Fruit fly (Drosophila melanogaster): ENCODE results near the gene CG31446.

CG31446 gene

dm6 chr3R:15664321-15665172 is 28.3 kb upstream of the CG31446 start (continued):
- peak; percentile 26 for TF ChIP-seq CG7556 (GFP tag; optimal IDR thresholded peaks at IDR 0.05)
- TF ChIP-seq CG7987 (GFP tag; optimal IDR thresholded peaks at IDR 0.05): no peak
- TF ChIP-seq CG10979 (tag; optimal IDR thresholded peaks at IDR 0.05): peak; percentile 50
- TF ChIP-seq CG7839 (tag; optimal IDR thresholded peaks at IDR 0.05): peak; percentile 44
- peak; percentile 56 for TF ChIP-seq dmrt11E (tag; optimal IDR thresholded peaks at IDR 0.05)
- TF ChIP-seq so (GFP tag; IDR thresholded peaks at IDR 0.05): no peak
- peak; percentile 35 for TF ChIP-seq CG15601 (tag; optimal IDR thresholded peaks at IDR 0.05)
- TF ChIP-seq ewg (GFP tag; optimal IDR thresholded peaks at IDR 0.05): no peak
- TF ChIP-seq PHDP (tag; optimal IDR thresholded peaks at IDR 0.05): peak; percentile 21
- no peak for TF ChIP-seq sc (optimal IDR thresholded peaks at IDR 0.05)
- no peak for TF ChIP-seq sc (GFP tag; optimal IDR thresholded peaks at IDR 0.05)
- TF ChIP-seq CG17829 (tag; optimal IDR thresholded peaks at IDR 0.05): peak; percentile 63
- peak; percentile 23 for TF ChIP-seq CG10267 (tag; optimal IDR thresholded peaks at IDR 0.05)
- TF ChIP-seq D19A (tag; optimal IDR thresholded peaks at IDR 0.05): peak; percentile 32
- TF ChIP-seq Jarid2 (GFP tag; optimal IDR thresholded peaks at IDR 0.05): peak; percentile 10
- peak; percentile 36 for TF ChIP-seq unpg (GFP tag; optimal IDR thresholded peaks at IDR 0.05)
- TF ChIP-seq ATbp (GFP tag; optimal IDR thresholded peaks at IDR 0.05): peak; percentile 12
- TF ChIP-seq CG2199 (GFP tag; IDR thresholded peaks at IDR 0.05): peak; percentile 51; the same call in 2 of the 3 replicates
- TF ChIP-seq gem (tag; optimal IDR thresholded peaks at IDR 0.05): peak; percentile 63
- TF ChIP-seq fd64A (GFP tag; optimal IDR thresholded peaks at IDR 0.05): peak; percentile 86
- TF ChIP-seq Bteb2 (GFP tag; optimal IDR thresholded peaks at IDR 0.05): no peak
- TF ChIP-seq CG11504 (tag; optimal IDR thresholded peaks at IDR 0.05): peak; percentile 100
- no peak for TF ChIP-seq CG18476 (GFP tag; optimal IDR thresholded peaks at IDR 0.05)
- no peak for TF ChIP-seq Dbx (GFP tag; IDR thresholded peaks at IDR 0.05)
- peak; percentile 16 for TF ChIP-seq gsb-n (tag; optimal IDR thresholded peaks at IDR 0.05)
- TF ChIP-seq CG17361 (GFP tag; IDR thresholded peaks at IDR 0.05): peak; percentile 56; the same call in 2 of the 3 replicates
- TF ChIP-seq Hr51 (GFP tag; optimal IDR thresholded peaks at IDR 0.05): peak in 1 of 2 experiments; percentile 7
- TF ChIP-seq Sox100B (GFP tag; optimal IDR thresholded peaks at IDR 0.05): peak; percentile 15
- TF ChIP-seq CG31441 (GFP tag; IDR thresholded peaks at IDR 0.05): peak; percentile 44; the same call in 1 of the 2 replicates
- TF ChIP-seq CG32532 (GFP tag; IDR thresholded peaks at IDR 0.05): no peak
- peak; percentile 16 for TF ChIP-seq CG2678 (tag; optimal IDR thresholded peaks at IDR 0.05)
- peak; percentile 2 for TF ChIP-seq nmo (GFP tag; optimal IDR thresholded peaks at IDR 0.05)
- TF ChIP-seq dmrt99B (tag; optimal IDR thresholded peaks at IDR 0.05): peak; percentile 42
- TF ChIP-seq sd (tag; optimal IDR thresholded peaks at IDR 0.05): peak; percentile 73
- peak in 1 of 3 experiments; percentile 37 for TF ChIP-seq lola (GFP tag; optimal IDR thresholded peaks at IDR 0.05)
- TF ChIP-seq Deaf1 (tag; optimal IDR thresholded peaks at IDR 0.05): peak; percentile 79
- TF ChIP-seq CG14710 (tag; optimal IDR thresholded peaks at IDR 0.05): peak; percentile 39
- TF ChIP-seq Xrp1 (GFP tag; IDR thresholded peaks at IDR 0.05): peak; percentile 15; the same call in 1 of the 2 replicates
- peak; percentile 61 for TF ChIP-seq CG18262 (tag; optimal IDR thresholded peaks at IDR 0.05)
- TF ChIP-seq CG8924 (tag; optimal IDR thresholded peaks at IDR 0.05): peak; percentile 4
- no peak for TF ChIP-seq sna (GFP tag; IDR thresholded peaks at IDR 0.05; ENCODE audit: partially characterized antibody)
- peak; percentile 11 to 43 for TF ChIP-seq bsh (GFP tag; optimal IDR thresholded peaks at IDR 0.05)
- TF ChIP-seq CG17328 (GFP tag; IDR thresholded peaks at IDR 0.05): 0 out of 2 replicates have a peak, but pooled peaks have one; percentile 15

Measured in whole organism, embryonic.